Fruit fly (Drosophila melanogaster) whole organism, embryonic: ENCODE results near the gene Acf.

Source experiments
- BEAF-32 ChIP-seq: fragments of 200-800 bp; sonication (Bioruptor generic); optimal IDR thresholded peaks from 3 replicates; lab custom pipeline; 2017; ENCODE audit warnings: missing biosample characterization, missing genetic modification characterization, mild to moderate bottlenecking, moderate library complexity, missing genetic modification reagents
- CG10267 ChIP-seq: fragments of 200-800 bp; sonication (Bioruptor generic); optimal IDR thresholded peaks from 2 replicates; lab custom pipeline; 2018; ENCODE audit warnings: missing biosample characterization, mild to moderate bottlenecking, missing genetic modification characterization, moderate library complexity
- CG10321 ChIP-seq: fragments of 200-800 bp; sonication (Bioruptor generic); IDR thresholded peaks from 2 replicates; pipeline ENCODE4 v1.3.6; 2022; ENCODE audit warnings: missing biosample characterization, missing genetic modification characterization
- CG11247 ChIP-seq: fragments of 200-800 bp; sonication (Bioruptor generic); IDR thresholded peaks from 2 replicates; pipeline ENCODE4 v1.3.6; 2022; ENCODE audit warnings: missing biosample characterization, missing genetic modification characterization
- CG12155 ChIP-seq: fragments of 200-800 bp; sonication (Bioruptor generic); optimal IDR thresholded peaks from 3 replicates; lab custom pipeline; 2016; ENCODE audit warnings: missing biosample characterization, missing genetic modification characterization
- CG12659 ChIP-seq: fragments of 200-800 bp; sonication (Bioruptor generic); optimal IDR thresholded peaks from 3 replicates; lab custom pipeline; 2017; ENCODE audit warnings: mild to moderate bottlenecking, missing biosample characterization, missing genetic modification reagents, missing genetic modification characterization
- CG13287 ChIP-seq: fragments of 200-800 bp; sonication (Bioruptor generic); IDR thresholded peaks from 2 replicates; pipeline ENCODE4 v1.3.6; 2022; ENCODE audit warnings: missing biosample characterization, missing genetic modification characterization; ENCODE audit not compliant: partially characterized antibody
- CG17829 ChIP-seq: fragments of 200-800 bp; optimal IDR thresholded peaks from 2 replicates; lab custom pipeline; 2019; ENCODE audit warnings: missing biosample characterization, mild to moderate bottlenecking, missing genetic modification characterization, moderate library complexity
- CG18011 ChIP-seq: fragments of 200-800 bp; sonication (Bioruptor generic); optimal IDR thresholded peaks from 2 replicates; lab custom pipeline; 2017; ENCODE audit warnings: missing biosample characterization, missing genetic modification characterization, mild to moderate bottlenecking, moderate library complexity, missing genotype
- CG1832 ChIP-seq: fragments of 200-800 bp; sonication (Bioruptor generic); optimal IDR thresholded peaks from 2 replicates; lab custom pipeline; 2017; ENCODE audit warnings: missing biosample characterization, mild to moderate bottlenecking, missing genetic modification characterization, inconsistent platforms
- CG2116 ChIP-seq: fragments of 200-800 bp; sonication (Bioruptor generic); optimal IDR thresholded peaks from 3 replicates; lab custom pipeline; 2018; ENCODE audit warnings: missing biosample characterization, mild to moderate bottlenecking, missing genetic modification characterization
- CG2712 ChIP-seq: fragments of 200-800 bp; optimal IDR thresholded peaks from 3 replicates; lab custom pipeline; 2019; ENCODE audit warnings: missing biosample characterization, mild to moderate bottlenecking, missing genetic modification characterization, moderate library complexity
- CG4617 ChIP-seq: fragments of 200-800 bp; sonication (Bioruptor generic); optimal IDR thresholded peaks from 3 replicates; lab custom pipeline; 2016; ENCODE audit warnings: missing biosample characterization, missing genetic modification characterization, borderline replicate concordance
- CG5180 ChIP-seq: fragments of 200-800 bp; sonication (Bioruptor generic); optimal IDR thresholded peaks from 3 replicates; lab custom pipeline; 2017; ENCODE audit warnings: missing biosample characterization, missing genetic modification characterization, mild to moderate bottlenecking, moderate library complexity, missing genetic modification reagents
- CG7839 ChIP-seq: fragments of 200-800 bp; sonication (Bioruptor generic); optimal IDR thresholded peaks from 3 replicates; lab custom pipeline; 2018; ENCODE audit warnings: missing biosample characterization, mild to moderate bottlenecking, missing genetic modification characterization, moderate library complexity
- CG9932 ChIP-seq: fragments of 200-800 bp; sonication (Bioruptor generic); IDR thresholded peaks from 2 replicates; pipeline ENCODE4 v1.3.6; 2022; ENCODE audit warnings: missing biosample characterization, missing genetic modification characterization
- Deaf1 ChIP-seq: fragments of 200-800 bp; optimal IDR thresholded peaks from 3 replicates; lab custom pipeline; 2019; ENCODE audit warnings: missing biosample characterization, mild to moderate bottlenecking, missing genetic modification characterization, moderate library complexity
- Dip3 ChIP-seq: fragments of 200-800 bp; sonication (Bioruptor generic); optimal IDR thresholded peaks from 3 replicates; lab custom pipeline; 2016; ENCODE audit warnings: missing biosample characterization, missing genetic modification characterization
- Ets65A ChIP-seq: fragments of 200-800 bp; sonication (Bioruptor generic); peaks from one replicate; lab custom pipeline; 2016; ENCODE audit warnings: missing biosample characterization, missing genetic modification characterization
- Ets97D ChIP-seq: fragments of 200-800 bp; sonication (Bioruptor generic); optimal IDR thresholded peaks from 3 replicates; lab custom pipeline; 2016; ENCODE audit warnings: missing biosample characterization, missing genetic modification characterization
- Hr3 ChIP-seq: fragments of 200-800 bp; sonication (Bioruptor generic); optimal IDR thresholded peaks from 3 replicates; lab custom pipeline; 2016; ENCODE audit warnings: missing biosample characterization, missing genetic modification characterization
- MBD-R2 ChIP-seq: fragments of 200-800 bp; sonication (Bioruptor generic); IDR thresholded peaks from 2 replicates; pipeline ENCODE4 v1.3.6; 2022; ENCODE audit warnings: missing biosample characterization, missing genetic modification characterization
- MESR4 ChIP-seq: fragments of 200-800 bp; sonication (Bioruptor generic); optimal IDR thresholded peaks from 2 replicates; lab custom pipeline; 2018; ENCODE audit warnings: missing biosample characterization, mild to moderate bottlenecking, missing genetic modification characterization, moderate library complexity
- Med ChIP-seq: fragments of 200-800 bp; sonication (Bioruptor generic); peaks from one replicate; lab custom pipeline; 2016; ENCODE audit warnings: missing biosample characterization, missing genetic modification characterization, mild to moderate bottlenecking, inconsistent platforms, moderate library complexity
- Myb ChIP-seq: fragments of 200-800 bp; sonication (Bioruptor generic); optimal IDR thresholded peaks from 2 replicates; lab custom pipeline; 2016; ENCODE audit warnings: missing biosample characterization, missing genetic modification characterization
- Pdp1 ChIP-seq, 2 experiments: fragments of 200-800 bp; sonication (Bioruptor generic); optimal IDR thresholded peaks; 3 replicates each; lab custom pipeline; 2016; ENCODE audit warnings: missing biosample characterization in 2 of 2, missing genetic modification characterization in 2 of 2, mild to moderate bottlenecking in 1 of 2, moderate library complexity in 1 of 2
- TFAM ChIP-seq: fragments of 200-800 bp; sonication (Bioruptor generic); optimal IDR thresholded peaks from 2 replicates; lab custom pipeline; 2017; ENCODE audit warnings: missing biosample characterization, missing genetic modification characterization, inconsistent platforms
- Taf1 ChIP-seq: fragments of 200-800 bp; sonication (Bioruptor generic); IDR thresholded peaks from 2 replicates; pipeline ENCODE4 v1.3.6; 2022; ENCODE audit warnings: missing biosample characterization, missing genetic modification characterization
- YL-1 ChIP-seq: fragments of 200-800 bp; sonication (Bioruptor generic); optimal IDR thresholded peaks from 3 replicates; lab custom pipeline; 2017; ENCODE audit warnings: missing biosample characterization, mild to moderate bottlenecking, missing genetic modification characterization
- az2 ChIP-seq: fragments of 200-800 bp; sonication (Bioruptor generic); optimal IDR thresholded peaks from 3 replicates; lab custom pipeline; 2016; ENCODE audit warnings: missing biosample characterization, missing genetic modification characterization
- chinmo ChIP-seq: fragments of 200-800 bp; sonication (Bioruptor generic); IDR thresholded peaks from 4 replicates; pipeline ENCODE4 v1.3.6; 2022; ENCODE audit warnings: missing biosample characterization, missing genetic modification characterization; ENCODE audit not compliant: partially characterized antibody
- crp ChIP-seq, 2 experiments: fragments of 200-800 bp; sonication (Bioruptor generic); optimal IDR thresholded peaks; 2 replicates in 1 of 2; 3 replicates in 1 of 2; lab custom pipeline; 2017; ENCODE audit warnings: missing biosample characterization in 2 of 2, missing genetic modification characterization in 2 of 2, mild to moderate bottlenecking in 1 of 2, moderate library complexity in 1 of 2
- dpn ChIP-seq, 2 experiments: fragments of 200-800 bp; sonication (Bioruptor generic); optimal IDR thresholded peaks; 3 replicates each; lab custom pipeline; 2016; ENCODE audit warnings: missing biosample characterization in 2 of 2, missing genetic modification characterization in 2 of 2
- dysf ChIP-seq: fragments of 200-800 bp; sonication (Bioruptor generic); IDR thresholded peaks from 3 replicates; pipeline ENCODE4 v1.3.6; 2022; ENCODE audit warnings: missing biosample characterization, missing genetic modification characterization
- ewg ChIP-seq: fragments of 200-800 bp; sonication (Bioruptor generic); optimal IDR thresholded peaks from 3 replicates; lab custom pipeline; 2017; ENCODE audit warnings: mild to moderate bottlenecking, missing biosample characterization, missing genetic modification reagents, missing genetic modification characterization
- gfzf ChIP-seq: fragments of 200-800 bp; sonication (Bioruptor generic); optimal IDR thresholded peaks from 2 replicates; lab custom pipeline; 2016; ENCODE audit warnings: missing biosample characterization, mild to moderate bottlenecking, missing genetic modification characterization, moderate library complexity
- insv ChIP-seq, 2 experiments: fragments of 200-800 bp; sonication (Bioruptor generic); optimal IDR thresholded peaks; 3 replicates each; lab custom pipeline; 2016 to 2018; ENCODE audit warnings: missing biosample characterization in 2 of 2, missing genetic modification characterization in 2 of 2
- knrl ChIP-seq: fragments of 200-800 bp; sonication (Bioruptor generic); IDR thresholded peaks from 3 replicates; pipeline ENCODE4 v1.3.6; 2022; ENCODE audit warnings: missing biosample characterization, missing genetic modification characterization; ENCODE audit not compliant: partially characterized antibody
- pfk ChIP-seq: fragments of 200-800 bp; sonication (Bioruptor generic); optimal IDR thresholded peaks from 2 replicates; lab custom pipeline; 2018; ENCODE audit warnings: missing biosample characterization, mild to moderate bottlenecking, missing genetic modification characterization, moderate library complexity
- pita ChIP-seq: fragments of 200-800 bp; sonication (Bioruptor generic); optimal IDR thresholded peaks from 2 replicates; lab custom pipeline; 2017; ENCODE audit warnings: missing biosample characterization, mild to moderate bottlenecking, missing genetic modification characterization
- pum ChIP-seq: fragments of 200-800 bp; sonication (Bioruptor generic); optimal IDR thresholded peaks from 2 replicates; lab custom pipeline; 2016; ENCODE audit warnings: missing biosample characterization, missing genetic modification characterization
- pzg ChIP-seq: fragments of 200-800 bp; sonication (Bioruptor generic); optimal IDR thresholded peaks from 3 replicates; lab custom pipeline; 2018; ENCODE audit warnings: missing biosample characterization, mild to moderate bottlenecking, missing genetic modification characterization, moderate library complexity
- sens ChIP-seq: fragments of 200-800 bp; sonication (Bioruptor generic); peaks from one replicate; lab custom pipeline; 2016; ENCODE audit warnings: missing biosample characterization, missing genetic modification characterization
- seq ChIP-seq: fragments of 200-800 bp; sonication (Bioruptor generic); IDR thresholded peaks from 2 replicates; pipeline ENCODE4 v1.3.6; 2022; ENCODE audit warnings: missing biosample characterization, missing genetic modification characterization
- sqz ChIP-seq: fragments of 200-800 bp; sonication (Bioruptor generic); optimal IDR thresholded peaks from 3 replicates; lab custom pipeline; 2018; ENCODE audit warnings: missing biosample characterization, mild to moderate bottlenecking, missing genetic modification characterization
- stwl ChIP-seq: fragments of 200-800 bp; sonication (Bioruptor generic); optimal IDR thresholded peaks from 3 replicates; lab custom pipeline; 2018; ENCODE audit warnings: missing biosample characterization, mild to moderate bottlenecking, missing genetic modification characterization, moderate library complexity
- unc-4 ChIP-seq: fragments of 200-800 bp; sonication (Bioruptor generic); IDR thresholded peaks from 2 replicates; pipeline ENCODE4 v1.3.6; 2022; ENCODE audit warnings: missing biosample characterization, missing genetic modification characterization; ENCODE audit not compliant: partially characterized antibody

The Acf gene

dm6 chr3R:31812117-31812975 lies 18.6 kb downstream of the Acf start, which contains the start of the genes FeCH and RhoGAP100F (continued):
- peak; percentile 29 for TF ChIP-seq Ets65A (GFP tag; lab: Kevin White, UChicago)
- peak; percentile 29 for TF ChIP-seq sens (GFP tag; lab: Kevin White, UChicago)
- TF ChIP-seq pita (GFP tag; lab: Kevin White, UChicago): no peak
- TF ChIP-seq TFAM: no peak
- peak; percentile 81 for TF ChIP-seq gfzf
- peak in 1 of 2 experiments; percentile 23 for TF ChIP-seq crp (GFP tag; optimal IDR thresholded peaks at IDR 0.05; lab: Kevin White, UChicago)
- TF ChIP-seq Med (GFP tag; lab: Kevin White, UChicago): peak; percentile 13
- TF ChIP-seq knrl: peak; percentile 40; the same call in 1 of the 3 replicates
- TF ChIP-seq CG4617 (GFP tag; lab: Kevin White, UChicago): peak; percentile 6
- no peak for TF ChIP-seq dpn (GFP tag; optimal IDR thresholded peaks at IDR 0.05; lab: Kevin White, UChicago)
- peak; percentile 49 for TF ChIP-seq CG12659 (GFP tag; lab: Kevin White, UChicago)
- peak; percentile 24 for TF ChIP-seq BEAF-32 (GFP tag; lab: Kevin White, UChicago)
- 0 out of 3 replicates have a peak, but pooled peaks have one; percentile 16 for TF ChIP-seq dysf (GFP tag; lab: Robert Waterston, UW)
- TF ChIP-seq CG12155: peak; percentile 44
- TF ChIP-seq CG9932 (GFP tag; lab: Robert Waterston, UW): no peak
- peak in 1 of 2 experiments; percentile 96 for TF ChIP-seq Pdp1 (GFP tag; optimal IDR thresholded peaks at IDR 0.05; lab: Kevin White, UChicago)
- peak; percentile 73; the same call in 1 of the 4 replicates for TF ChIP-seq chinmo (GFP tag; lab: Robert Waterston, UW)
- no peak for TF ChIP-seq Dip3 (GFP tag; lab: Kevin White, UChicago)
- TF ChIP-seq Hr3 (GFP tag; lab: Kevin White, UChicago): peak; percentile 49
- no peak for TF ChIP-seq pfk (GFP tag; lab: Kevin White, UChicago)
- no peak for TF ChIP-seq az2 (GFP tag; lab: Kevin White, UChicago)
- no peak for TF ChIP-seq insv (GFP tag; optimal IDR thresholded peaks at IDR 0.05; lab: Kevin White, UChicago)
- TF ChIP-seq CG10267 (tag; lab: Kevin White, UChicago): peak; percentile 37
- peak; percentile 73 for TF ChIP-seq MBD-R2 (GFP tag; lab: Robert Waterston, UW)
- TF ChIP-seq stwl (tag; lab: Kevin White, UChicago): peak; percentile 61
- peak; percentile 36 for TF ChIP-seq CG1832
- no peak for TF ChIP-seq CG11247 (GFP tag; lab: Robert Waterston, UW)
- TF ChIP-seq Ets97D (GFP tag; lab: Kevin White, UChicago): peak; percentile 19
- TF ChIP-seq sqz (GFP tag; lab: Kevin White, UChicago): peak; percentile 52
- TF ChIP-seq CG5180 (GFP tag; lab: Kevin White, UChicago): peak; percentile 41
- peak; percentile 35; the same call in 1 of the 2 replicates for TF ChIP-seq CG13287
- TF ChIP-seq YL-1 (GFP tag; lab: Kevin White, UChicago): peak; percentile 21
- peak; percentile 69 for TF ChIP-seq Myb (GFP tag; lab: Kevin White, UChicago)
- TF ChIP-seq seq: peak; percentile 53; the same call in 1 of the 2 replicates
- TF ChIP-seq pzg (GFP tag; lab: Kevin White, UChicago): peak; percentile 60
- peak; percentile 59 for TF ChIP-seq CG10321
- peak; percentile 32 for TF ChIP-seq CG2116
- TF ChIP-seq unc-4 (GFP tag; lab: Robert Waterston, UW): 0 out of 2 replicates have a peak, but pooled peaks have one; percentile 26
- peak; percentile 37 for TF ChIP-seq Deaf1
- no peak for TF ChIP-seq CG18011 (GFP tag; lab: Kevin White, UChicago)
- TF ChIP-seq ewg (GFP tag; lab: Kevin White, UChicago): peak; percentile 91
- no peak for TF ChIP-seq CG17829
- peak; percentile 40 for TF ChIP-seq MESR4 (GFP tag; lab: Kevin White, UChicago)
- TF ChIP-seq pum (GFP tag; lab: Kevin White, UChicago): no peak
- TF ChIP-seq Taf1: no peak
- no peak for TF ChIP-seq CG7839 (tag; lab: Kevin White, UChicago)
- peak; percentile 3 for TF ChIP-seq CG2712 (tag; lab: Kevin White, UChicago)
